Worm (Caenorhabditis elegans): ENCODE measurements around the gene C30G7.2.

- no peak for TF ChIP-seq lin-11 (tag; optimal IDR thresholded peaks at IDR 0.05)
- TF ChIP-seq fos-1 (tag; optimal IDR thresholded peaks at IDR 0.05): no peak
- TF ChIP-seq unc-62 (GFP tag; optimal IDR thresholded peaks at IDR 0.05): no peak
- no peak for TF ChIP-seq egl-27 (tag; optimal IDR thresholded peaks at IDR 0.05)
- TF ChIP-seq nhr-11 (tag; optimal IDR thresholded peaks at IDR 0.05): no peak
- TF ChIP-seq ama-1 (optimal IDR thresholded peaks at IDR 0.05): no peak
- TF ChIP-seq nhr-77 (tag; optimal IDR thresholded peaks at IDR 0.05): no peak
Measured at ce11 chrV:14893355-14894050, 43.2 kb upstream of the C30G7.2 start, which contains the start of the genes mpst-2 and H12D21.5.
